Worm (Caenorhabditis elegans) whole organism, mixed stage, embryonic: ENCODE results near the gene C45B11.9.

Source experiments
- bed-3 ChIP-seq: fragments of 200-800 bp; sonication (Bioruptor generic); optimal IDR thresholded peaks from 3 replicates; lab custom pipeline; 2018; ENCODE audit warnings: mild to moderate bottlenecking, missing genetic modification characterization, moderate library complexity, missing compliant biosample characterization
- blmp-1 ChIP-seq: fragments of 150-350 bp; optimal IDR thresholded peaks from 2 replicates; lab custom pipeline; 2014; ENCODE audit warnings: missing biosample characterization, missing genetic modification characterization
- ceh-43 ChIP-seq: fragments of 200-800 bp; sonication (Bioruptor generic); optimal IDR thresholded peaks from 2 replicates; lab custom pipeline; 2018; ENCODE audit warnings: mild to moderate bottlenecking, missing genetic modification characterization, moderate library complexity, missing compliant biosample characterization
- ceh-83 ChIP-seq: fragments of 200-800 bp; sonication (Bioruptor generic); optimal IDR thresholded peaks from 2 replicates; lab custom pipeline; 2018; ENCODE audit warnings: mild to moderate bottlenecking, missing genetic modification characterization, missing compliant biosample characterization
- cnd-1 ChIP-seq: fragments of 200-800 bp; sonication (Bioruptor generic); optimal IDR thresholded peaks from 2 replicates; lab custom pipeline; 2018; ENCODE audit warnings: mild to moderate bottlenecking, missing genetic modification characterization, missing compliant biosample characterization
- drap-1 ChIP-seq: fragments of 200-800 bp; sonication (Bioruptor generic); optimal IDR thresholded peaks from 3 replicates; lab custom pipeline; 2018; ENCODE audit warnings: mild to moderate bottlenecking, missing genetic modification characterization, missing compliant biosample characterization
- elt-3 ChIP-seq: fragments of 150-350 bp; optimal IDR thresholded peaks from 2 replicates; lab custom pipeline; 2014; ENCODE audit warnings: missing biosample characterization, missing genetic modification characterization
- flh-1 ChIP-seq: fragments of 200-800 bp; sonication (Bioruptor generic); optimal IDR thresholded peaks from 2 replicates; lab custom pipeline; 2018; ENCODE audit warnings: mild to moderate bottlenecking, missing genetic modification characterization, moderate library complexity, missing compliant biosample characterization
- ham-2 ChIP-seq: fragments of 200-800 bp; sonication (Bioruptor generic); optimal IDR thresholded peaks from 2 replicates; lab custom pipeline; 2018; ENCODE audit warnings: mild to moderate bottlenecking, missing genetic modification characterization, missing compliant biosample characterization
- hlh-1 ChIP-seq: fragments of 150-350 bp; optimal IDR thresholded peaks from 2 replicates; lab custom pipeline; 2014; ENCODE audit warnings: missing biosample characterization, missing genetic modification reagents, missing genetic modification characterization
- lin-13 ChIP-seq: fragments of 150-350 bp; optimal IDR thresholded peaks from 2 replicates; lab custom pipeline; 2014; ENCODE audit warnings: missing biosample characterization, missing genetic modification characterization
- lin-32 ChIP-seq: fragments of 200-800 bp; sonication (Bioruptor generic); optimal IDR thresholded peaks from 2 replicates; lab custom pipeline; 2018; ENCODE audit warnings: mild to moderate bottlenecking, missing genetic modification characterization, missing compliant biosample characterization
- mab-5 ChIP-seq: fragments of 150-350 bp; optimal IDR thresholded peaks from 2 replicates; lab custom pipeline; 2014; ENCODE audit warnings: missing biosample characterization, missing genetic modification characterization
- mep-1 ChIP-seq: fragments of 150-350 bp; optimal IDR thresholded peaks from 2 replicates; lab custom pipeline; 2017; ENCODE audit warnings: missing biosample characterization, missing genetic modification reagents, missing genetic modification characterization, inconsistent platforms
- mls-2 ChIP-seq: sonication (generic microtip); optimal IDR thresholded peaks from 2 replicates; lab custom pipeline; 2016; ENCODE audit warnings: mild to moderate bottlenecking, missing genetic modification characterization, moderate library complexity, missing compliant biosample characterization
- nhr-12 ChIP-seq: fragments of 150-350 bp; optimal IDR thresholded peaks from 2 replicates; lab custom pipeline; 2014; ENCODE audit warnings: missing biosample characterization, missing genetic modification characterization
- nhr-2 ChIP-seq: fragments of 150-350 bp; optimal IDR thresholded peaks from 2 replicates; lab custom pipeline; 2014; ENCODE audit warnings: missing biosample characterization, missing genetic modification characterization
- nhr-237 ChIP-seq: fragments of 150-350 bp; optimal IDR thresholded peaks from 2 replicates; lab custom pipeline; 2014; ENCODE audit warnings: missing biosample characterization, missing genetic modification characterization
- nhr-28 ChIP-seq: fragments of 150-350 bp; optimal IDR thresholded peaks from 2 replicates; lab custom pipeline; 2014; ENCODE audit warnings: missing biosample characterization, missing genetic modification characterization
- nhr-76 ChIP-seq: sonication (generic microtip); optimal IDR thresholded peaks from 2 replicates; lab custom pipeline; 2017; ENCODE audit warnings: missing biosample characterization, missing genetic modification characterization
- pha-4 ChIP-seq: fragments of 150-350 bp; optimal IDR thresholded peaks from 2 replicates; lab custom pipeline; 2018; ENCODE audit warnings: missing biosample characterization, missing genetic modification reagents, missing genetic modification characterization
- sem-2 ChIP-seq: fragments of 200-800 bp; sonication (Bioruptor generic); optimal IDR thresholded peaks from 2 replicates; lab custom pipeline; 2018; ENCODE audit warnings: mild to moderate bottlenecking, missing genetic modification characterization, missing compliant biosample characterization
- snpc-4 ChIP-seq: fragments of 150-350 bp; optimal IDR thresholded peaks from 2 replicates; lab custom pipeline; 2014; ENCODE audit warnings: missing biosample characterization, missing genetic modification characterization
- sptf-1 ChIP-seq: sonication (generic microtip); optimal IDR thresholded peaks from 2 replicates; lab custom pipeline; 2017; ENCODE audit warnings: mild to moderate bottlenecking, missing genetic modification characterization, moderate library complexity, missing compliant biosample characterization
- tbx-8 ChIP-seq: fragments of 200-800 bp; sonication (Bioruptor generic); optimal IDR thresholded peaks from 2 replicates; lab custom pipeline; 2018; ENCODE audit warnings: mild to moderate bottlenecking, missing genetic modification characterization, moderate library complexity, missing compliant biosample characterization
- unc-120 ChIP-seq: sonication (generic microtip); optimal IDR thresholded peaks from 2 replicates; lab custom pipeline; 2017; ENCODE audit warnings: missing genetic modification characterization, missing compliant biosample characterization; ENCODE audit not compliant: poor library complexity, severe bottlenecking
- unc-39 ChIP-seq: fragments of 150-350 bp; optimal IDR thresholded peaks from 2 replicates; lab custom pipeline; 2014; ENCODE audit warnings: missing biosample characterization, missing genetic modification characterization
- unc-62 ChIP-seq: fragments of 150-350 bp; optimal IDR thresholded peaks from 2 replicates; lab custom pipeline; 2014; ENCODE audit warnings: missing biosample characterization, missing genetic modification reagents, missing genetic modification characterization
- ztf-11 ChIP-seq: fragments of 150-350 bp; optimal IDR thresholded peaks from 2 replicates; lab custom pipeline; 2014; ENCODE audit warnings: missing biosample characterization, missing genetic modification characterization

The C45B11.9 gene

ce11 chrV:11039379-11039954 is 653 bp upstream of the C45B11.9 start, which contains the start of gene pak-2 (continued):
- TF ChIP-seq mls-2 (peak; percentile 82), unc-62 (peak; percentile 61), bed-3 (GFP tag; lab: Kevin White, UChicago) (no peak), unc-39 (no peak), sptf-1 (tag; lab: Kevin White, UChicago) (peak; percentile 87), blmp-1 (tag; lab: Kevin White, UChicago) (no peak)

ce11 chrV:11040473-11040872 is 353 bp downstream of the C45B11.9 start, which contains the start of gene C45B11.8:
Gene C45B11.8 (plus strand): TSS chrV:11040773.
- TF ChIP-seq ceh-83 (GFP tag; lab: Kevin White, UChicago) (no peak), cnd-1 (tag; lab: Kevin White, UChicago) (no peak), unc-120 (tag; lab: Kevin White, UChicago) (no peak), mab-5 (no peak), nhr-12 (tag; lab: Kevin White, UChicago) (no peak), unc-39 (no peak), nhr-76 (no peak), lin-13 (tag; lab: Kevin White, UChicago) (no peak), snpc-4 (tag; lab: Kevin White, UChicago) (no peak), nhr-28 (tag; lab: Kevin White, UChicago) (no peak)

ce11 chrV:11041499-11041898 is 1.4 kb downstream of the C45B11.9 start, which contains the start of gene C45B11.5:
Gene C45B11.5 (plus strand): TSS chrV:11041799.
- TF ChIP-seq unc-62, result no peak
- no peak for TF ChIP-seq unc-120 (tag; lab: Kevin White, UChicago)
- TF ChIP-seq drap-1 (GFP tag; lab: Kevin White, UChicago), result no peak
- TF ChIP-seq lin-32 (GFP tag; lab: Kevin White, UChicago), result no peak
- no peak for TF ChIP-seq snpc-4 (tag; lab: Kevin White, UChicago)
- TF ChIP-seq mls-2, result no peak
- no peak for TF ChIP-seq hlh-1 (tag; lab: Kevin White, UChicago)
- no peak for TF ChIP-seq ham-2 (GFP tag; lab: Kevin White, UChicago)
- TF ChIP-seq nhr-28 (tag; lab: Kevin White, UChicago), result no peak
- TF ChIP-seq nhr-237, result no peak
- no peak for TF ChIP-seq blmp-1 (tag; lab: Kevin White, UChicago)
- no peak for TF ChIP-seq lin-13 (tag; lab: Kevin White, UChicago)

ce11 chrV:11042538-11042937 is 2.4 kb downstream of the C45B11.9 start, which contains the start of gene C45B11.2:
Gene C45B11.2 (plus strand): TSS chrV:11042710.
- no peak for TF ChIP-seq sptf-1 (tag; lab: Kevin White, UChicago)
- no peak for TF ChIP-seq snpc-4 (tag; lab: Kevin White, UChicago)
- no peak for TF ChIP-seq unc-39
- no peak for TF ChIP-seq lin-32 (GFP tag; lab: Kevin White, UChicago)
- no peak for TF ChIP-seq nhr-28 (tag; lab: Kevin White, UChicago)

ce11 chrV:11043767-11044166 is 3.6 kb downstream of the C45B11.9 start, which contains the start of gene C45B11.6:
Gene C45B11.6 (plus strand): TSS chrV:11044067.
- TF ChIP-seq mls-2, result no peak
- TF ChIP-seq nhr-2, result peak; percentile 28
- no peak for TF ChIP-seq tbx-8 (GFP tag; lab: Kevin White, UChicago)
- TF ChIP-seq drap-1 (GFP tag; lab: Kevin White, UChicago), result no peak
- no peak for TF ChIP-seq mep-1 (tag; lab: Kevin White, UChicago)
- TF ChIP-seq, all 35 proteins: peak for 1

- no peak for TF ChIP-seq ceh-43 (GFP tag; lab: Kevin White, UChicago)
- no peak for TF ChIP-seq cnd-1 (tag; lab: Kevin White, UChicago)
- TF ChIP-seq elt-3, result no peak
- TF ChIP-seq sem-2 (GFP tag; lab: Kevin White, UChicago), result no peak
- no peak for TF ChIP-seq pha-4 (tag; lab: Kevin White, UChicago)
- no peak for TF ChIP-seq nhr-28 (tag; lab: Kevin White, UChicago)
- no peak for TF ChIP-seq ztf-11 (tag; lab: Kevin White, UChicago)
- TF ChIP-seq flh-1, result no peak
- TF ChIP-seq nhr-76, result no peak
- no peak for TF ChIP-seq blmp-1 (tag; lab: Kevin White, UChicago)
- no peak for TF ChIP-seq mab-5
Observed at ce11 chrV:11046730-11047129, 6.6 kb downstream of the C45B11.9 start, which contains the start of gene dhs-18. Gene dhs-18 (minus strand): TSS chrV:11046833.
